Worm (Caenorhabditis elegans) whole organism, L1 larva: ENCODE data around the gene C16D2.3.

Experiments used
- aha-1 ChIP-seq: fragments of 150-350 bp; optimal IDR thresholded peaks from 2 replicates; lab custom pipeline; 2014; ENCODE audit warnings: missing biosample characterization, missing genetic modification characterization
- ama-1 ChIP-seq: fragments of 150-350 bp; optimal IDR thresholded peaks from 2 replicates; lab custom pipeline; 2014
- blmp-1 ChIP-seq: fragments of 150-350 bp; optimal IDR thresholded peaks from 2 replicates; lab custom pipeline; 2014; ENCODE audit warnings: missing biosample characterization, missing genetic modification characterization
- egl-13 ChIP-seq: sonication (generic microtip); optimal IDR thresholded peaks from 2 replicates; lab custom pipeline; 2016; ENCODE audit warnings: missing genotype, missing genetic modification reagents, missing genetic modification characterization, missing compliant biosample characterization
- elt-3 ChIP-seq, 6 experiments: fragments of 150-350 bp in 1 of 6; sonication (generic microtip); optimal IDR thresholded peaks; 2 replicates each; lab custom pipeline; 2017 to 2018; ENCODE audit warnings: missing biosample characterization in 6 of 6, missing genetic modification characterization in 6 of 6, inconsistent platforms in 1 of 6
- hlh-17 ChIP-seq: fragments of 200-800 bp; sonication (Bioruptor generic); optimal IDR thresholded peaks from 2 replicates; lab custom pipeline; 2018; ENCODE audit warnings: missing genetic modification characterization, mild to moderate bottlenecking, missing compliant biosample characterization, moderate library complexity, borderline replicate concordance
- lin-13 ChIP-seq: fragments of 150-350 bp; optimal IDR thresholded peaks from 2 replicates; lab custom pipeline; 2014; ENCODE audit warnings: missing biosample characterization, missing genetic modification reagents, missing genetic modification characterization
- lin-35 ChIP-seq, 2 experiments: fragments of 150-350 bp; optimal IDR thresholded peaks; 2 replicates each; lab custom pipeline; 2014; ENCODE audit warnings: missing biosample characterization in 2 of 2, missing genetic modification characterization in 2 of 2, missing genetic modification reagents in 2 of 2
- lir-3 ChIP-seq: sonication (generic microtip); optimal IDR thresholded peaks from 2 replicates; lab custom pipeline; 2016; ENCODE audit warnings: mild to moderate bottlenecking, missing genetic modification characterization, moderate library complexity, missing compliant biosample characterization; ENCODE audit not compliant: poor library complexity
- nhr-90 ChIP-seq: sonication (generic microtip); optimal IDR thresholded peaks from 2 replicates; lab custom pipeline; 2016; ENCODE audit warnings: mild to moderate bottlenecking, missing genetic modification characterization, missing compliant biosample characterization; ENCODE audit not compliant: poor library complexity
- rnt-1 ChIP-seq: sonication (generic microtip); optimal IDR thresholded peaks from 2 replicates; lab custom pipeline; 2016; ENCODE audit warnings: mild to moderate bottlenecking, missing genetic modification characterization, moderate library complexity, missing compliant biosample characterization
- tlp-1 ChIP-seq: fragments of 150-350 bp; optimal IDR thresholded peaks from 2 replicates; lab custom pipeline; 2014; ENCODE audit warnings: missing biosample characterization, missing genetic modification characterization
- unc-62 ChIP-seq: fragments of 150-350 bp; optimal IDR thresholded peaks from 2 replicates; lab custom pipeline; 2014; ENCODE audit warnings: missing biosample characterization, missing genetic modification reagents, missing genetic modification characterization

- no peak for TF ChIP-seq rnt-1
- no peak for TF ChIP-seq egl-13 (tag; lab: Kevin White, UChicago)
- no peak for TF ChIP-seq lin-35 (GFP tag; optimal IDR thresholded peaks at IDR 0.05; lab: Kevin White, UChicago)
- TF ChIP-seq ama-1 (lab: Kevin White, UChicago): no peak
- no peak for TF ChIP-seq lir-3 (tag; lab: Kevin White, UChicago)
- TF ChIP-seq tlp-1: no peak
- no peak for TF ChIP-seq unc-62
- TF ChIP-seq lin-13: no peak
- TF ChIP-seq elt-3 (tag; optimal IDR thresholded peaks at IDR 0.05; lab: Kevin White, UChicago): no peak
- no peak for TF ChIP-seq hlh-17 (GFP tag; lab: Kevin White, UChicago)
- no peak for TF ChIP-seq blmp-1 (tag; lab: Kevin White, UChicago)
- no peak for TF ChIP-seq aha-1 (tag; lab: Kevin White, UChicago)
- no peak for TF ChIP-seq nhr-90 (tag; lab: Kevin White, UChicago)
Measured at ce11 chrII:9135878-9136277, 2.0 kb upstream of the C16D2.3 start, which contains the start of gene nlp-78.
